Worm (Caenorhabditis elegans) whole organism, midembryonic: ENCODE data around the gene F48E8.2.

ENCODE experiments used
- T22C8.4 ChIP-seq: fragments of 200-800 bp; sonication (Bioruptor generic); IDR thresholded peaks from 2 replicates; pipeline ENCODE4 v1.3.6; 2022; ENCODE audit warnings: missing genetic modification characterization, missing compliant biosample characterization
- cog-1 ChIP-seq: sonication (generic microtip); optimal IDR thresholded peaks from 2 replicates; lab custom pipeline; 2016; ENCODE audit warnings: missing genetic modification characterization, missing compliant biosample characterization
- flt-1 ChIP-seq: fragments of 200-800 bp; sonication (Bioruptor generic); IDR thresholded peaks from 2 replicates; pipeline ENCODE4 v1.3.6; 2022; ENCODE audit warnings: missing genetic modification characterization, missing compliant biosample characterization
- med-1 ChIP-seq: sonication (generic microtip); optimal IDR thresholded peaks from 2 replicates; lab custom pipeline; 2017; ENCODE audit warnings: missing genetic modification characterization, mild to moderate bottlenecking, missing compliant biosample characterization, antibody characterized with exemption, missing genetic modification reagents; ENCODE audit not compliant: insufficient read depth
- ref-1 ChIP-seq: fragments of 200-800 bp; sonication (Bioruptor generic); conservative IDR thresholded peaks from 2 replicates; pipeline ENCODE4 v1.3.6; 2022; ENCODE audit warnings: missing genetic modification reagents, missing genetic modification characterization, missing compliant biosample characterization
- ztf-23 ChIP-seq: fragments of 200-800 bp; sonication (Bioruptor generic); IDR thresholded peaks from 2 replicates; pipeline ENCODE4 v1.3.6; 2022; ENCODE audit warnings: missing genetic modification reagents, missing genetic modification characterization, missing compliant biosample characterization
- ztf-29 ChIP-seq: fragments of 200-800 bp; sonication (Bioruptor generic); IDR thresholded peaks from 2 replicates; pipeline ENCODE4 v1.3.6; 2022; ENCODE audit warnings: missing genetic modification reagents, missing genetic modification characterization, missing compliant biosample characterization

DNA sequence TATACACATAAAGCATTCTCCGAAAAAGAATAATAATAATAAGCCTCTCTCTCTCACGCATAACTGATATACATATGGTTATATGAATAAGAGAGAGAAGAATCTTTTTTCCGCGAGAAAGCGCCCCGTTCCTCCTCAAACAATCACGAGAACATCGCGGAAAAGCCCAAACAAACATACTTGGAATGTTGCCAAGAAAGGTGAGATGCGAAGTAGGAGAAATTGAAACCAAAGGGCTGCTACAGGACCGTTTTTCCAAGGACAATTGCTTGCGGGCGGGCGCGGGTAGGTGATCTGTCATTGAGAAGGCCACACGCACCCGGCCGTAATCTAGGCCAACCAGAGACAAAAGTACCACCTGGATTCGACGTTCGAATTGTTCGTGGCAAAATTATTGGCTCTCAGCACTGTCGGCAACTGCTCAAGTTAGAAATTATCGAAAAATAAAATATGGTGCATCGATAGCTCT lies 40.5 kb upstream of the F48E8.2 start, which contains the start of gene dnj-24:
- no peak for TF ChIP-seq ztf-23 (GFP tag; lab: Robert Waterston, UW)
- no peak for TF ChIP-seq ref-1 (GFP tag; lab: Robert Waterston, UW)
- no peak for TF ChIP-seq flt-1
- no peak for TF ChIP-seq T22C8.4
- no peak for TF ChIP-seq ztf-29 (GFP tag; lab: Robert Waterston, UW)
- no peak for TF ChIP-seq med-1
- no peak for TF ChIP-seq cog-1 (tag; lab: Kevin White, UChicago)
